In genomic region chrIV:8112646-8113045, ce11 we compare ENCODE assay signal across 5 worm cellular contexts.
TF ChIP-seq lines count a peak whose summit lies in the region.

No protein-coding gene starts in this region.

TF ChIP-seq in whole organism, L1 larva, 84 proteins besides CTCF, POLR2A, EP300 and RAD21 (continues in another document):
- TF ChIP-seq lsy-2 (tag; optimal IDR thresholded peaks at IDR 0.05; lab: Kevin White, UChicago), result peak in 1 of 2 experiments; percentile 18
- TF ChIP-seq unc-62 (GFP tag; optimal IDR thresholded peaks at IDR 0.05; lab: Kevin White, UChicago), result no peak
- no peak for TF ChIP-seq ztf-11 (tag; optimal IDR thresholded peaks at IDR 0.05; lab: Kevin White, UChicago)
- peak; percentile 48 to 85 (median 77) for TF ChIP-seq dpl-1 (GFP tag; optimal IDR thresholded peaks at IDR 0.05; lab: Kevin White, UChicago)
- TF ChIP-seq swsn-7 (tag; optimal IDR thresholded peaks at IDR 0.05; lab: Kevin White, UChicago), result no peak
- TF ChIP-seq nhr-20 (tag; optimal IDR thresholded peaks at IDR 0.05; lab: Kevin White, UChicago), result no peak
- TF ChIP-seq unc-30 (tag; optimal IDR thresholded peaks at IDR 0.05; lab: Kevin White, UChicago), result no peak
- TF ChIP-seq blmp-1 (tag; optimal IDR thresholded peaks at IDR 0.05; lab: Kevin White, UChicago), result peak; percentile 25
- no peak for TF ChIP-seq mab-9 (GFP tag; IDR thresholded peaks at IDR 0.05; lab: Robert Waterston, UW)
- TF ChIP-seq aha-1 (tag; optimal IDR thresholded peaks at IDR 0.05; lab: Kevin White, UChicago), result no peak
- no peak for TF ChIP-seq irx-1 (tag; optimal IDR thresholded peaks at IDR 0.05; lab: Kevin White, UChicago)
- peak; percentile 11 for TF ChIP-seq C16A3.4 (tag; optimal IDR thresholded peaks at IDR 0.05; lab: Kevin White, UChicago)
- TF ChIP-seq rnt-1 (tag; optimal IDR thresholded peaks at IDR 0.05; lab: Kevin White, UChicago), result no peak
- TF ChIP-seq lin-14 (GFP tag; optimal IDR thresholded peaks at IDR 0.05; lab: Kevin White, UChicago), result no peak
- TF ChIP-seq tlp-1 (tag; optimal IDR thresholded peaks at IDR 0.05; lab: Kevin White, UChicago), result no peak
- peak in 1 of 2 experiments; percentile 72 for TF ChIP-seq efl-1 (optimal IDR thresholded peaks at IDR 0.05; lab: Kevin White, UChicago)
- peak; percentile 81 to 98 for TF ChIP-seq efl-1 (GFP tag; optimal IDR thresholded peaks at IDR 0.05 in 1 of 2; lab: Kevin White, UChicago)
- TF ChIP-seq ceh-82 (tag; optimal IDR thresholded peaks at IDR 0.05; lab: Kevin White, UChicago), result peak in 1 of 3 experiments; percentile 7

TF ChIP-seq in whole organism, L2 larva, 48 proteins besides CTCF, POLR2A, EP300 and RAD21:
- TF ChIP-seq nhr-129 (tag; optimal IDR thresholded peaks at IDR 0.05; lab: Kevin White, UChicago) (no peak), sem-4 (tag; optimal IDR thresholded peaks at IDR 0.05; lab: Kevin White, UChicago) (peak; percentile 33), lsy-2 (tag; optimal IDR thresholded peaks at IDR 0.05; lab: Kevin White, UChicago) (no peak), nhr-23 (tag; optimal IDR thresholded peaks at IDR 0.05; lab: Kevin White, UChicago) (no peak), lin-39 (tag; optimal IDR thresholded peaks at IDR 0.05; lab: Kevin White, UChicago) (no peak), crh-2 (tag; optimal IDR thresholded peaks at IDR 0.05; lab: Kevin White, UChicago) (no peak), ama-1 (optimal IDR thresholded peaks at IDR 0.05; lab: Kevin White, UChicago) (no peak), aly-2 (tag; optimal IDR thresholded peaks at IDR 0.05; lab: Kevin White, UChicago) (no peak), peb-1 (tag; optimal IDR thresholded peaks at IDR 0.05; lab: Kevin White, UChicago) (no peak)

TF ChIP-seq in whole organism, L3 larva, 47 proteins besides CTCF, POLR2A, EP300 and RAD21:
- TF ChIP-seq lin-15B (tag; optimal IDR thresholded peaks at IDR 0.05; lab: Kevin White, UChicago) (no peak), pha-4 (tag; optimal IDR thresholded peaks at IDR 0.05; lab: Kevin White, UChicago) (peak; percentile 48)

TF ChIP-seq in whole organism, L4 larva, 104 proteins besides CTCF, POLR2A, EP300 and RAD21:
- peak; percentile 51 for TF ChIP-seq dpl-1 (GFP tag; optimal IDR thresholded peaks at IDR 0.05; lab: Kevin White, UChicago)
- TF ChIP-seq hif-1 (tag; optimal IDR thresholded peaks at IDR 0.05; lab: Kevin White, UChicago), result no peak
- TF ChIP-seq F49E8.2 (tag; optimal IDR thresholded peaks at IDR 0.05; lab: Kevin White, UChicago; ENCODE audit: borderline replicate concordance), result no peak
- TF ChIP-seq mes-2 (tag; optimal IDR thresholded peaks at IDR 0.05; lab: Kevin White, UChicago; ENCODE audit: poor library complexity, severe bottlenecking), result peak; percentile 24
- no peak for TF ChIP-seq daf-16 (GFP tag; optimal IDR thresholded peaks at IDR 0.05; lab: Kevin White, UChicago)
- TF ChIP-seq daf-16 (tag; optimal IDR thresholded peaks at IDR 0.05; lab: Kevin White, UChicago), result peak; percentile 1

TF ChIP-seq in whole organism, mixed stage, embryonic, 35 proteins besides CTCF, POLR2A, EP300 and RAD21:
- TF ChIP-seq lin-32 (GFP tag; optimal IDR thresholded peaks at IDR 0.05; lab: Kevin White, UChicago) (no peak), ces-1 (GFP tag; optimal IDR thresholded peaks at IDR 0.05; lab: Kevin White, UChicago) (peak; percentile 31), ceh-43 (GFP tag; optimal IDR thresholded peaks at IDR 0.05; lab: Kevin White, UChicago) (no peak)

Comparison
In these comparisons a context has a peak if more than half of its experiments do, and no peak if none do; other contexts are left out.
1. Of the 29 proteins assayed by ChIP-seq in both whole organism, L4 larva and whole organism, L1 larva: peak only in whole organism, L4 larva: none; only in whole organism, L1 larva: unc-130; in both: dpl-1; in neither: 25; mixed calls (peak in some experiments, not most) for 2.